Fruit fly (Drosophila melanogaster) whole organism, embryonic: ENCODE data around the gene Psa.

Experiments
- Adf1 ChIP-seq: fragments of 200-800 bp; sonication (Bioruptor generic); IDR thresholded peaks from 2 replicates; pipeline ENCODE4 v1.3.6; 2022; ENCODE audit warnings: missing biosample characterization, missing genetic modification characterization
- Aef1 ChIP-seq: fragments of 200-800 bp; sonication (Bioruptor generic); IDR thresholded peaks from 3 replicates; pipeline ENCODE4 v1.3.6; 2022; ENCODE audit warnings: missing biosample characterization, missing genetic modification characterization
- CG10959 ChIP-seq: fragments of 200-800 bp; sonication (Bioruptor generic); IDR thresholded peaks from 2 replicates; pipeline ENCODE4 v1.3.6; 2022; ENCODE audit warnings: missing biosample characterization, missing genetic modification characterization
- CG13296 ChIP-seq: fragments of 200-800 bp; sonication (Bioruptor generic); optimal IDR thresholded peaks from 3 replicates; lab custom pipeline; 2018; ENCODE audit warnings: missing biosample characterization, mild to moderate bottlenecking, missing genetic modification characterization
- CG14860 ChIP-seq: fragments of 200-800 bp; sonication (Bioruptor generic); IDR thresholded peaks from 3 replicates; pipeline ENCODE4 v1.3.6; 2022; ENCODE audit warnings: missing biosample characterization, missing genetic modification characterization; ENCODE audit not compliant: partially characterized antibody
- CG17829 ChIP-seq: fragments of 200-800 bp; optimal IDR thresholded peaks from 2 replicates; lab custom pipeline; 2019; ENCODE audit warnings: missing biosample characterization, mild to moderate bottlenecking, missing genetic modification characterization, moderate library complexity
- CG1832 ChIP-seq: fragments of 200-800 bp; sonication (Bioruptor generic); optimal IDR thresholded peaks from 2 replicates; lab custom pipeline; 2017; ENCODE audit warnings: missing biosample characterization, mild to moderate bottlenecking, missing genetic modification characterization, inconsistent platforms
- CG30020 ChIP-seq: fragments of 200-800 bp; optimal IDR thresholded peaks from 2 replicates; lab custom pipeline; 2019; ENCODE audit warnings: missing biosample characterization, mild to moderate bottlenecking, missing genetic modification characterization, moderate library complexity
- CG31441 ChIP-seq: fragments of 200-800 bp; sonication (Bioruptor generic); IDR thresholded peaks from 2 replicates; pipeline ENCODE4 v1.3.6; 2022; ENCODE audit warnings: missing biosample characterization, missing genetic modification characterization
- CG32532 ChIP-seq: fragments of 200-800 bp; sonication (Bioruptor generic); IDR thresholded peaks from 2 replicates; pipeline ENCODE4 v1.3.6; 2022; ENCODE audit warnings: missing biosample characterization, missing genetic modification characterization
- CG32767 ChIP-seq: fragments of 200-800 bp; sonication (Bioruptor generic); IDR thresholded peaks from 2 replicates; pipeline ENCODE4 v1.3.6; 2022; ENCODE audit warnings: missing biosample characterization, missing genetic modification characterization
- CG3281 ChIP-seq: fragments of 200-800 bp; sonication (Bioruptor generic); optimal IDR thresholded peaks from 3 replicates; lab custom pipeline; 2017; ENCODE audit warnings: missing biosample characterization, mild to moderate bottlenecking, missing genetic modification characterization
- CG4360 ChIP-seq: fragments of 200-800 bp; sonication (Bioruptor generic); IDR thresholded peaks from 2 replicates; pipeline ENCODE4 v1.3.6; 2022; ENCODE audit warnings: missing biosample characterization, missing genetic modification characterization
- CG43689 ChIP-seq: fragments of 200-800 bp; sonication (Bioruptor generic); IDR thresholded peaks from 2 replicates; pipeline ENCODE4 v1.3.6; 2022; ENCODE audit warnings: missing biosample characterization, missing genetic modification characterization
- CG5180 ChIP-seq: fragments of 200-800 bp; sonication (Bioruptor generic); optimal IDR thresholded peaks from 3 replicates; lab custom pipeline; 2017; ENCODE audit warnings: missing biosample characterization, missing genetic modification characterization, mild to moderate bottlenecking, moderate library complexity, missing genetic modification reagents
- CG7372 ChIP-seq: fragments of 200-800 bp; sonication (Bioruptor generic); IDR thresholded peaks from 2 replicates; pipeline ENCODE4 v1.3.6; 2022; ENCODE audit warnings: missing biosample characterization, missing genetic modification characterization
- CG7963 ChIP-seq: fragments of 200-800 bp; sonication (Bioruptor generic); IDR thresholded peaks from 3 replicates; pipeline ENCODE4 v1.3.6; 2022; ENCODE audit warnings: missing biosample characterization, missing genetic modification characterization; ENCODE audit not compliant: partially characterized antibody
- CG9727 ChIP-seq: fragments of 200-800 bp; sonication (Bioruptor generic); optimal IDR thresholded peaks from 3 replicates; lab custom pipeline; 2017; ENCODE audit warnings: missing biosample characterization, mild to moderate bottlenecking, missing genetic modification characterization
- CkIIα-i1 ChIP-seq: fragments of 200-800 bp; sonication (Bioruptor generic); IDR thresholded peaks from 2 replicates; pipeline ENCODE4 v1.3.6; 2022; ENCODE audit warnings: missing biosample characterization, missing genetic modification characterization
- Dll ChIP-seq: fragments of 200-800 bp; sonication (Bioruptor generic); IDR thresholded peaks from 4 replicates; pipeline ENCODE4 v1.3.6; 2022; ENCODE audit warnings: missing biosample characterization, missing genetic modification characterization; ENCODE audit not compliant: partially characterized antibody
- Kr ChIP-seq: fragments of 200-800 bp; sonication (Bioruptor generic); optimal IDR thresholded peaks from 2 replicates; lab custom pipeline; 2017; ENCODE audit warnings: missing biosample characterization, mild to moderate bottlenecking, missing genetic modification characterization
- Lim3 ChIP-seq: fragments of 200-800 bp; sonication (Bioruptor generic); IDR thresholded peaks from 2 replicates; pipeline ENCODE4 v1.3.6; 2022; ENCODE audit warnings: missing biosample characterization, missing genetic modification characterization
- Meics ChIP-seq: fragments of 200-800 bp; sonication (Bioruptor generic); optimal IDR thresholded peaks from 2 replicates; lab custom pipeline; 2017; ENCODE audit warnings: missing biosample characterization, mild to moderate bottlenecking, missing genetic modification characterization
- NC2β ChIP-seq: fragments of 200-800 bp; sonication (Bioruptor generic); optimal IDR thresholded peaks from 2 replicates; lab custom pipeline; 2016; ENCODE audit warnings: missing biosample characterization, missing genetic modification characterization
- Xbp1 ChIP-seq: fragments of 200-800 bp; sonication (Bioruptor generic); optimal IDR thresholded peaks from 3 replicates; lab custom pipeline; 2016; ENCODE audit warnings: missing biosample characterization, mild to moderate bottlenecking, missing genetic modification characterization
- ac ChIP-seq: fragments of 200-800 bp; sonication (Bioruptor generic); optimal IDR thresholded peaks from 3 replicates; lab custom pipeline; 2017; ENCODE audit warnings: missing biosample characterization, mild to moderate bottlenecking, missing genetic modification characterization
- amos ChIP-seq: fragments of 200-800 bp; sonication (Bioruptor generic); IDR thresholded peaks from 2 replicates; pipeline ENCODE4 v1.3.6; 2022; ENCODE audit warnings: missing biosample characterization, missing genetic modification characterization; ENCODE audit not compliant: partially characterized antibody
- ap ChIP-seq: fragments of 200-800 bp; sonication (Bioruptor generic); IDR thresholded peaks from 2 replicates; pipeline ENCODE4 v1.3.6; 2022; ENCODE audit warnings: missing biosample characterization, missing genetic modification characterization
- bbx ChIP-seq: fragments of 200-800 bp; sonication (Bioruptor generic); IDR thresholded peaks from 2 replicates; pipeline ENCODE4 v1.3.6; 2022; ENCODE audit warnings: missing biosample characterization, missing genetic modification characterization; ENCODE audit not compliant: partially characterized antibody
- crol ChIP-seq: fragments of 200-800 bp; sonication (Bioruptor generic); IDR thresholded peaks from 2 replicates; pipeline ENCODE4 v1.3.6; 2022; ENCODE audit warnings: missing biosample characterization, missing genetic modification characterization
- cwo ChIP-seq: fragments of 200-800 bp; sonication (Bioruptor generic); optimal IDR thresholded peaks from 3 replicates; lab custom pipeline; 2017; ENCODE audit warnings: missing biosample characterization, missing genetic modification characterization, mild to moderate bottlenecking, moderate library complexity, missing genetic modification reagents
- fd102C ChIP-seq: fragments of 200-800 bp; sonication (Bioruptor generic); optimal IDR thresholded peaks from 2 replicates; lab custom pipeline; 2018; ENCODE audit warnings: missing biosample characterization, mild to moderate bottlenecking, missing genetic modification characterization, moderate library complexity
- ftz-f1 ChIP-seq: fragments of 200-800 bp; sonication (Bioruptor generic); optimal IDR thresholded peaks from 2 replicates; lab custom pipeline; 2016; ENCODE audit warnings: missing biosample characterization, missing genetic modification characterization
- gem ChIP-seq: fragments of 200-800 bp; sonication (Bioruptor generic); optimal IDR thresholded peaks from 2 replicates; lab custom pipeline; 2019; ENCODE audit warnings: missing biosample characterization, mild to moderate bottlenecking, missing genetic modification characterization, moderate library complexity
- gro ChIP-seq: fragments of 200-800 bp; sonication (Bioruptor generic); optimal IDR thresholded peaks from 2 replicates; lab custom pipeline; 2016; ENCODE audit warnings: missing biosample characterization, missing genetic modification characterization
- gsb-n ChIP-seq: fragments of 200-800 bp; sonication (Bioruptor generic); optimal IDR thresholded peaks from 3 replicates; lab custom pipeline; 2018; ENCODE audit warnings: missing biosample characterization, mild to moderate bottlenecking, missing genetic modification characterization
- hb ChIP-seq: fragments of 200-800 bp; sonication (Bioruptor generic); IDR thresholded peaks from 3 replicates; pipeline ENCODE4 v1.3.6; 2022; ENCODE audit warnings: missing biosample characterization, missing genetic modification characterization; ENCODE audit not compliant: partially characterized antibody
- insv ChIP-seq, 2 experiments: fragments of 200-800 bp; sonication (Bioruptor generic); optimal IDR thresholded peaks; 3 replicates each; lab custom pipeline; 2016 to 2018; ENCODE audit warnings: missing biosample characterization in 2 of 2, missing genetic modification characterization in 2 of 2
- inv ChIP-seq: fragments of 200-800 bp; sonication (Bioruptor generic); IDR thresholded peaks from 2 replicates; pipeline ENCODE4 v1.3.6; 2022; ENCODE audit warnings: missing biosample characterization, missing genetic modification characterization; ENCODE audit not compliant: partially characterized antibody
- lilli ChIP-seq: fragments of 200-800 bp; sonication (Bioruptor generic); optimal IDR thresholded peaks from 3 replicates; lab custom pipeline; 2016; ENCODE audit warnings: missing biosample characterization, missing genetic modification characterization
- p53 ChIP-seq: fragments of 200-800 bp; sonication (Bioruptor generic); optimal IDR thresholded peaks from 2 replicates; lab custom pipeline; 2016; ENCODE audit warnings: missing biosample characterization, missing genetic modification characterization
- pb ChIP-seq: fragments of 200-800 bp; sonication (Bioruptor generic); optimal IDR thresholded peaks from 3 replicates; lab custom pipeline; 2016; ENCODE audit warnings: missing biosample characterization, missing genetic modification characterization
- pnt ChIP-seq: fragments of 200-800 bp; sonication (Bioruptor generic); optimal IDR thresholded peaks from 3 replicates; lab custom pipeline; 2016; ENCODE audit warnings: missing biosample characterization, missing genetic modification characterization
- psq ChIP-seq: fragments of 200-800 bp; sonication (Bioruptor generic); optimal IDR thresholded peaks from 2 replicates; lab custom pipeline; 2017; ENCODE audit warnings: missing biosample characterization, missing genetic modification characterization
- sc ChIP-seq, 3 experiments: fragments of >200 bp in 2 of 3; fragments of 200-800 bp in 1 of 3; sonication (Bioruptor generic) in 1 of 3; optimal IDR thresholded peaks; 2 replicates in 2 of 3; 3 replicates in 1 of 3; lab custom pipeline; 2017; ENCODE audit warnings: mild to moderate bottlenecking in 1 of 3, missing biosample characterization in 1 of 3, missing genetic modification characterization in 1 of 3, missing genetic modification reagents in 1 of 3
- slbo ChIP-seq: fragments of 200-800 bp; sonication (Bioruptor generic); IDR thresholded peaks from 2 replicates; pipeline ENCODE4 v1.3.6; 2022; ENCODE audit warnings: missing biosample characterization, missing genetic modification characterization
- tx ChIP-seq: fragments of 200-800 bp; sonication (Bioruptor generic); optimal IDR thresholded peaks from 2 replicates; lab custom pipeline; 2016; ENCODE audit warnings: missing biosample characterization, missing genetic modification characterization
- usp ChIP-seq: fragments of >200 bp; optimal IDR thresholded peaks from 2 replicates; lab custom pipeline; 2017; ENCODE audit warnings: missing biosample characterization, missing genetic modification characterization

The Psa gene

DNA sequence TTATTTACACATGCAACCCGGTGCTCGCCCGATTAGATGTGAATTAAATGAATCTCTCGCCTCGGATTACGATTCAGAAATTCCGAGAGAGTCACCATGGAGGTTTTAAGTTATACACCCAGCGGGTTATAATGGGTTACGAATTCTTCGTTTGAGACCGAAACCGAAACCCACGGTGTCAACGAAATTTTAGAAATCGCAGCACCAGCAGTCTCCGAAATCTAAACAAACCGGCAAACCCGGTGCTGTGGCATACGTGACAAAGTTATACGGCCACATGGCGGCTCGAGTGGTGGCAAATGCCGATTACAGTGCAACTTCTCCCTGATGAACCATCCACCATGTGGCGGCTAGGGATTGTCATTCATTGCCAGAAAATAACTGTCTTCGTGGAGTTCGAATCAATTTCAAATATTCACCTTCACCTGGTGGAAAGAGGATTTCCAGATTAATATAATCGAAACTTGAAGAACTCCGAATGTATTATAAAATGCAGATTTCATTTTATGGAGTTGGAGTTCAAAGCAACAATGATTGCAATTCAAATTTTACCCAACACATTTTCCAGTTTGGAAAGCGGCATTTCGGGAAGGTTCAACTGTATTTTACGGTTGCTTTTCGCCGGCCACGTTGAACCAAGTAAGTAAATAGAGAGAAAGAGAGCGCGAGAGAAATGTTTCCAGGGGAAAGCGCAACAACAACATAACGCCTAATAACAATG is 13.3 kb downstream of the Psa start (continued):
- no peak for TF ChIP-seq Kr (GFP tag; lab: Kevin White, UChicago)
- peak; percentile 56 for TF ChIP-seq CG32532 (GFP tag; lab: Robert Waterston, UW)
- TF ChIP-seq CG43689 (GFP tag; lab: Robert Waterston, UW), result 0 out of 2 replicates have a peak, but pooled peaks have one; percentile 19
- TF ChIP-seq CG14860 (GFP tag; lab: Robert Waterston, UW), result no peak
- TF ChIP-seq CG32767 (GFP tag; lab: Robert Waterston, UW), result peak; percentile 62
- TF ChIP-seq Dll (GFP tag; lab: Robert Waterston, UW), result no peak
- TF ChIP-seq gro (GFP tag; lab: Kevin White, UChicago), result no peak
- no peak for TF ChIP-seq crol
- TF ChIP-seq amos (GFP tag; lab: Robert Waterston, UW), result no peak
- TF ChIP-seq CG13296 (GFP tag; lab: Kevin White, UChicago), result peak; percentile 11
- peak; percentile 79 for TF ChIP-seq lilli
- TF ChIP-seq gsb-n (tag; lab: Kevin White, UChicago), result peak; percentile 82
- TF ChIP-seq CG4360 (GFP tag; lab: Robert Waterston, UW), result peak; percentile 67; the same call in 1 of the 2 replicates
- no peak for TF ChIP-seq hb (GFP tag; lab: Robert Waterston, UW)
- TF ChIP-seq CkIIα-i1 (GFP tag; lab: Robert Waterston, UW), result no peak
- peak; percentile 62 for TF ChIP-seq CG5180
- peak; percentile 70 for TF ChIP-seq Xbp1
- 0 out of 2 replicates have a peak, but pooled peaks have one; percentile 16 for TF ChIP-seq CG7372
- peak; percentile 56 for TF ChIP-seq pnt (GFP tag; lab: Kevin White, UChicago)
- TF ChIP-seq ftz-f1 (GFP tag; lab: Kevin White, UChicago), result no peak
- TF ChIP-seq CG31441 (GFP tag; lab: Robert Waterston, UW), result peak; percentile 82
- peak; percentile 6 for TF ChIP-seq ac
- TF ChIP-seq CG3281, result peak; percentile 42
- TF ChIP-seq pb (GFP tag; lab: Kevin White, UChicago), result peak; percentile 19
- peak; percentile 40; the same call in 1 of the 2 replicates for TF ChIP-seq CG10959
- peak in 1 of 2 experiments; percentile 24 for TF ChIP-seq insv (GFP tag; optimal IDR thresholded peaks at IDR 0.05; lab: Kevin White, UChicago)
- TF ChIP-seq p53 (GFP tag; lab: Kevin White, UChicago), result no peak
- TF ChIP-seq psq, result peak; percentile 24
- TF ChIP-seq Aef1 (GFP tag; lab: Robert Waterston, UW), result peak; percentile 37; the same call in 1 of the 3 replicates
- TF ChIP-seq NC2β (GFP tag; lab: Kevin White, UChicago), result peak; percentile 69
- no peak for TF ChIP-seq bbx (GFP tag; lab: Robert Waterston, UW)
- no peak for TF ChIP-seq fd102C
- no peak for TF ChIP-seq inv
- TF ChIP-seq usp (GFP tag; lab: Kevin White, UChicago), result no peak
- peak; percentile 57 for TF ChIP-seq CG30020
- TF ChIP-seq CG9727 (GFP tag; lab: Kevin White, UChicago), result peak; percentile 61
- TF ChIP-seq CG7963 (GFP tag; lab: Robert Waterston, UW), result no peak
- TF ChIP-seq cwo (GFP tag; lab: Kevin White, UChicago), result no peak
- no peak for TF ChIP-seq CG1832 (GFP tag; lab: Kevin White, UChicago)
- TF ChIP-seq ap, result no peak; the same call in 1 of the 2 replicates
- no peak for TF ChIP-seq Adf1 (GFP tag; lab: Robert Waterston, UW)
- TF ChIP-seq CG17829 (tag; lab: Kevin White, UChicago), result peak; percentile 84
- peak; percentile 18 for TF ChIP-seq Meics
- TF ChIP-seq Lim3 (GFP tag; lab: Robert Waterston, UW), result no peak
- peak; percentile 82 for TF ChIP-seq gem
- peak; percentile 48; the same call in 1 of the 2 replicates for TF ChIP-seq slbo (GFP tag; lab: Robert Waterston, UW)
- peak; percentile 52 for TF ChIP-seq tx (GFP tag; lab: Kevin White, UChicago)
- TF ChIP-seq sc (optimal IDR thresholded peaks at IDR 0.05; lab: Kevin White, UChicago), result no peak
- peak; percentile 68 for TF ChIP-seq sc (GFP tag; optimal IDR thresholded peaks at IDR 0.05; lab: Kevin White, UChicago)
